Fruit fly (Drosophila melanogaster) whole organism, embryonic: ENCODE data around the gene Naxd.

Source experiments
- Asciz ChIP-seq: fragments of 200-800 bp; sonication (Bioruptor generic); optimal IDR thresholded peaks from 2 replicates; lab custom pipeline; 2017; ENCODE audit warnings: missing biosample characterization, mild to moderate bottlenecking, missing genetic modification characterization, missing genetic modification reagents
- CG10366 ChIP-seq: fragments of 200-800 bp; sonication (Bioruptor generic); IDR thresholded peaks from 2 replicates; pipeline ENCODE4 v1.3.6; 2022; ENCODE audit warnings: missing biosample characterization, missing genetic modification characterization
- CG10959 ChIP-seq: fragments of 200-800 bp; sonication (Bioruptor generic); IDR thresholded peaks from 2 replicates; pipeline ENCODE4 v1.3.6; 2022; ENCODE audit warnings: missing biosample characterization, missing genetic modification characterization
- CG10979 ChIP-seq: fragments of 200-800 bp; sonication (Bioruptor generic); optimal IDR thresholded peaks from 2 replicates; lab custom pipeline; 2018; ENCODE audit warnings: missing biosample characterization, mild to moderate bottlenecking, missing genetic modification characterization, moderate library complexity
- CG11504 ChIP-seq: fragments of 200-800 bp; sonication (Bioruptor generic); optimal IDR thresholded peaks from 3 replicates; lab custom pipeline; 2019; ENCODE audit warnings: missing biosample characterization, mild to moderate bottlenecking, missing genetic modification characterization, moderate library complexity
- CG11560 ChIP-seq: fragments of 200-800 bp; sonication (Bioruptor generic); IDR thresholded peaks from 3 replicates; pipeline ENCODE4 v1.3.6; 2022; ENCODE audit warnings: missing biosample characterization, missing genetic modification characterization
- CG11723 ChIP-seq: fragments of 200-800 bp; sonication (Bioruptor generic); optimal IDR thresholded peaks from 2 replicates; lab custom pipeline; 2017; ENCODE audit warnings: missing biosample characterization, mild to moderate bottlenecking, missing genetic modification characterization
- CG12769 ChIP-seq: fragments of 200-800 bp; sonication (Bioruptor generic); optimal IDR thresholded peaks from 2 replicates; lab custom pipeline; 2019; ENCODE audit warnings: missing biosample characterization, mild to moderate bottlenecking, missing genetic modification characterization, moderate library complexity
- CG13624 ChIP-seq: fragments of 200-800 bp; sonication (Bioruptor generic); optimal IDR thresholded peaks from 2 replicates; lab custom pipeline; 2016; ENCODE audit warnings: missing biosample characterization, missing genetic modification characterization
- CG14710 ChIP-seq: fragments of 200-800 bp; sonication (Bioruptor generic); optimal IDR thresholded peaks from 3 replicates; lab custom pipeline; 2019; ENCODE audit warnings: missing biosample characterization, mild to moderate bottlenecking, missing genetic modification characterization, moderate library complexity
- CG30403 ChIP-seq: fragments of 200-800 bp; sonication (Bioruptor generic); optimal IDR thresholded peaks from 3 replicates; lab custom pipeline; 2016; ENCODE audit warnings: missing biosample characterization, missing genetic modification characterization
- CG34224 ChIP-seq: fragments of 200-800 bp; sonication (Bioruptor generic); IDR thresholded peaks from 3 replicates; pipeline ENCODE4 v1.3.6; 2022; ENCODE audit warnings: missing biosample characterization, missing genetic modification characterization; ENCODE audit not compliant: partially characterized antibody
- CG42726 ChIP-seq: fragments of 200-800 bp; sonication (Bioruptor generic); IDR thresholded peaks from 2 replicates; pipeline ENCODE4 v1.3.6; 2022; ENCODE audit warnings: missing biosample characterization, missing genetic modification characterization; ENCODE audit not compliant: partially characterized antibody
- CG6272 ChIP-seq: fragments of 200-800 bp; sonication (Bioruptor generic); IDR thresholded peaks from 2 replicates; pipeline ENCODE4 v1.3.6; 2022; ENCODE audit warnings: missing biosample characterization, missing genetic modification characterization
- CG9609 ChIP-seq: fragments of 200-800 bp; sonication (Bioruptor generic); optimal IDR thresholded peaks from 3 replicates; lab custom pipeline; 2016; ENCODE audit warnings: missing biosample characterization, missing genetic modification characterization
- CG9727 ChIP-seq: fragments of 200-800 bp; sonication (Bioruptor generic); optimal IDR thresholded peaks from 3 replicates; lab custom pipeline; 2017; ENCODE audit warnings: missing biosample characterization, mild to moderate bottlenecking, missing genetic modification characterization
- CHES-1-like ChIP-seq: fragments of 200-800 bp; sonication (Bioruptor generic); optimal IDR thresholded peaks from 2 replicates; lab custom pipeline; 2016; ENCODE audit warnings: missing biosample characterization, missing genetic modification characterization
- D19A ChIP-seq: fragments of 200-800 bp; optimal IDR thresholded peaks from 3 replicates; lab custom pipeline; 2019; ENCODE audit warnings: missing biosample characterization, mild to moderate bottlenecking, missing genetic modification characterization, moderate library complexity
- D19B ChIP-seq: fragments of 200-800 bp; sonication (Bioruptor generic); optimal IDR thresholded peaks from 2 replicates; lab custom pipeline; 2017; ENCODE audit warnings: missing biosample characterization, mild to moderate bottlenecking, missing genetic modification characterization
- Doc2 ChIP-seq: fragments of 200-800 bp; sonication (Bioruptor generic); IDR thresholded peaks from 2 replicates; pipeline ENCODE4 v1.3.6; 2022; ENCODE audit warnings: missing biosample characterization, missing genetic modification characterization
- Ets65A ChIP-seq: fragments of 200-800 bp; sonication (Bioruptor generic); peaks from one replicate; lab custom pipeline; 2016; ENCODE audit warnings: missing biosample characterization, missing genetic modification characterization
- GATAe ChIP-seq: fragments of 200-800 bp; sonication (Bioruptor generic); conservative IDR thresholded peaks from 2 replicates; pipeline ENCODE4 v1.3.6; 2022; ENCODE audit warnings: missing biosample characterization, missing genetic modification characterization
- Hey ChIP-seq: fragments of 200-800 bp; sonication (Bioruptor generic); optimal IDR thresholded peaks from 3 replicates; lab custom pipeline; 2018; ENCODE audit warnings: missing biosample characterization, mild to moderate bottlenecking, missing genetic modification characterization
- HmgD ChIP-seq: fragments of 200-800 bp; sonication (Bioruptor generic); optimal IDR thresholded peaks from 3 replicates; lab custom pipeline; 2016; ENCODE audit warnings: missing biosample characterization, missing genetic modification characterization
- Hr51 ChIP-seq, 2 experiments: fragments of 200-800 bp; sonication (Bioruptor generic); optimal IDR thresholded peaks; 2 replicates in 1 of 2; 3 replicates in 1 of 2; lab custom pipeline; 2016 to 2018; ENCODE audit warnings: missing biosample characterization in 2 of 2, missing genetic modification characterization in 2 of 2, mild to moderate bottlenecking in 1 of 2, moderate library complexity in 1 of 2
- Mad ChIP-seq: fragments of 200-800 bp; sonication (Bioruptor generic); optimal IDR thresholded peaks from 2 replicates; lab custom pipeline; 2016; ENCODE audit warnings: missing biosample characterization, missing genetic modification characterization
- Med ChIP-seq: fragments of 200-800 bp; sonication (Bioruptor generic); peaks from one replicate; lab custom pipeline; 2016; ENCODE audit warnings: missing biosample characterization, missing genetic modification characterization, mild to moderate bottlenecking, inconsistent platforms, moderate library complexity
- NfI ChIP-seq: fragments of 200-800 bp; sonication (Bioruptor generic); optimal IDR thresholded peaks from 3 replicates; lab custom pipeline; 2018; ENCODE audit warnings: missing biosample characterization, mild to moderate bottlenecking, missing genetic modification characterization, moderate library complexity
- PHDP ChIP-seq: fragments of 200-800 bp; sonication (Bioruptor generic); optimal IDR thresholded peaks from 3 replicates; lab custom pipeline; 2018; ENCODE audit warnings: missing biosample characterization, mild to moderate bottlenecking, missing genetic modification characterization, moderate library complexity
- Sin3A ChIP-seq: fragments of >200 bp; optimal IDR thresholded peaks from 2 replicates; lab custom pipeline; 2018
- Sox102F ChIP-seq: fragments of 200-800 bp; sonication (Bioruptor generic); optimal IDR thresholded peaks from 2 replicates; lab custom pipeline; 2018; ENCODE audit warnings: missing biosample characterization, mild to moderate bottlenecking, missing genetic modification characterization, moderate library complexity
- bsh ChIP-seq, 2 experiments: fragments of 200-800 bp; sonication (Bioruptor generic); optimal IDR thresholded peaks; 2 replicates each; lab custom pipeline; 2017 to 2018; ENCODE audit warnings: mild to moderate bottlenecking in 2 of 2, missing biosample characterization in 2 of 2, missing genetic modification characterization in 2 of 2, moderate library complexity in 1 of 2
- caup ChIP-seq: fragments of 200-800 bp; sonication (Bioruptor generic); optimal IDR thresholded peaks from 3 replicates; lab custom pipeline; 2017; ENCODE audit warnings: missing biosample characterization, mild to moderate bottlenecking, missing genetic modification characterization, moderate library complexity; ENCODE audit not compliant: severe bottlenecking
- chif ChIP-seq, 2 experiments: fragments of 200-800 bp; sonication (Bioruptor generic); optimal IDR thresholded peaks; 3 replicates each; lab custom pipeline; 2016; ENCODE audit warnings: missing biosample characterization in 2 of 2, missing genetic modification characterization in 2 of 2
- dm ChIP-seq: fragments of 200-800 bp; sonication (Bioruptor generic); optimal IDR thresholded peaks from 3 replicates; lab custom pipeline; 2016; ENCODE audit warnings: missing biosample characterization, missing genetic modification characterization
- dpn ChIP-seq, 2 experiments: fragments of 200-800 bp; sonication (Bioruptor generic); optimal IDR thresholded peaks; 3 replicates each; lab custom pipeline; 2016; ENCODE audit warnings: missing biosample characterization in 2 of 2, missing genetic modification characterization in 2 of 2
- ewg ChIP-seq: fragments of 200-800 bp; sonication (Bioruptor generic); optimal IDR thresholded peaks from 3 replicates; lab custom pipeline; 2017; ENCODE audit warnings: mild to moderate bottlenecking, missing biosample characterization, missing genetic modification reagents, missing genetic modification characterization
- gem ChIP-seq: fragments of 200-800 bp; sonication (Bioruptor generic); optimal IDR thresholded peaks from 2 replicates; lab custom pipeline; 2019; ENCODE audit warnings: missing biosample characterization, mild to moderate bottlenecking, missing genetic modification characterization, moderate library complexity
- gt ChIP-seq: fragments of 200-800 bp; sonication (Bioruptor generic); IDR thresholded peaks from 2 replicates; pipeline ENCODE4 v1.3.6; 2022; ENCODE audit warnings: missing biosample characterization, missing genetic modification characterization
- lola ChIP-seq, 3 experiments: fragments of >200 bp in 2 of 3; fragments of 200-800 bp in 1 of 3; sonication (Bioruptor generic) in 1 of 3; optimal IDR thresholded peaks; 2 replicates each; lab custom pipeline; 2017 to 2019; ENCODE audit warnings: missing biosample characterization in 3 of 3, missing genetic modification characterization in 3 of 3, mild to moderate bottlenecking in 1 of 3, moderate library complexity in 1 of 3
- oc ChIP-seq: fragments of 200-800 bp; sonication (Bioruptor generic); optimal IDR thresholded peaks from 2 replicates; lab custom pipeline; 2018; ENCODE audit warnings: missing biosample characterization, mild to moderate bottlenecking, missing genetic modification characterization, moderate library complexity
- pfk ChIP-seq: fragments of 200-800 bp; sonication (Bioruptor generic); optimal IDR thresholded peaks from 2 replicates; lab custom pipeline; 2018; ENCODE audit warnings: missing biosample characterization, mild to moderate bottlenecking, missing genetic modification characterization, moderate library complexity
- pnt ChIP-seq: fragments of 200-800 bp; sonication (Bioruptor generic); optimal IDR thresholded peaks from 3 replicates; lab custom pipeline; 2016; ENCODE audit warnings: missing biosample characterization, missing genetic modification characterization
- repo ChIP-seq: fragments of 200-800 bp; sonication (Bioruptor generic); optimal IDR thresholded peaks from 2 replicates; lab custom pipeline; 2016; ENCODE audit warnings: missing biosample characterization, missing genetic modification characterization
- row ChIP-seq: fragments of 200-800 bp; sonication (Bioruptor generic); IDR thresholded peaks from 3 replicates; pipeline ENCODE4 v1.3.6; 2022; ENCODE audit warnings: missing biosample characterization, missing genetic modification characterization
- schlank ChIP-seq: fragments of 200-800 bp; sonication (Bioruptor generic); optimal IDR thresholded peaks from 2 replicates; lab custom pipeline; 2018; ENCODE audit warnings: missing biosample characterization, mild to moderate bottlenecking, missing genetic modification characterization
- vnd ChIP-seq: fragments of 200-800 bp; sonication (Bioruptor generic); IDR thresholded peaks from 3 replicates; pipeline ENCODE4 v1.3.6; 2022; ENCODE audit warnings: missing biosample characterization, missing genetic modification characterization; ENCODE audit not compliant: partially characterized antibody
- zf30C ChIP-seq: fragments of 200-800 bp; sonication (Bioruptor generic); optimal IDR thresholded peaks from 3 replicates; lab custom pipeline; 2018; ENCODE audit warnings: missing biosample characterization, mild to moderate bottlenecking, missing genetic modification characterization

Naxd gene

DNA sequence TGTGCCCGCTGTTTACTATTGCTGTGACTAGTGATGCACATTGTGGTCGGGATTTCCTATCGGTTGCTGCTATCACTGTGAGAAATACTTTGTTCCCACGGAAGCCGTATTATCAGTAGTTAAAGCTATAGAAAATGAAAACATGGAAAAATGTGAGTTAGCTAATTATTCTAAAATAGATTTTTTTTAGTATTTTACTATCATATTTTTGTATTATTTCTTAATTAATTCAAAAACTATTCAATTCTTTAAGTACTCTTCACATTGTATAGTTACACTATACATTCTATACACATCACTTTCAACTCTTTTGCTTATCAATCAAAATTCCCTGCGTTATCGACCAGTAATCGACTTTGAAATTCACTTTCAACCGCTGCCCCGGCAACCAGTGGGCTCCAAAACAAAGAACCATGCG lies at the start of gene Naxd, which contains the start of gene CG14079 (continued):
- TF ChIP-seq Asciz (GFP tag; lab: Kevin White, UChicago), result no peak
- TF ChIP-seq caup (GFP tag; lab: Kevin White, UChicago), result peak; percentile 23
- TF ChIP-seq Hey (tag; lab: Kevin White, UChicago), result no peak
- TF ChIP-seq Sox102F (GFP tag; lab: Kevin White, UChicago), result peak; percentile 73
- TF ChIP-seq CG9609, result peak; percentile 21
- TF ChIP-seq CG10959 (GFP tag; lab: Robert Waterston, UW), result no peak
- TF ChIP-seq GATAe (GFP tag; lab: Robert Waterston, UW), result no peak; the same call in 1 of the 2 replicates
- no peak for TF ChIP-seq Doc2 (GFP tag; lab: Robert Waterston, UW)
- TF ChIP-seq Sin3A, result no peak
- TF ChIP-seq row (GFP tag; lab: Robert Waterston, UW), result peak; percentile 92
- peak in 1 of 2 experiments; percentile 71 for TF ChIP-seq Hr51 (GFP tag; optimal IDR thresholded peaks at IDR 0.05; lab: Kevin White, UChicago)
- 0 out of 2 replicates have a peak, but pooled peaks have one; percentile 10 for TF ChIP-seq gt (GFP tag; lab: Robert Waterston, UW)
- peak; percentile 68 for TF ChIP-seq NfI (GFP tag; lab: Kevin White, UChicago)
- TF ChIP-seq zf30C (GFP tag; lab: Kevin White, UChicago), result peak; percentile 74
- TF ChIP-seq repo, result no peak
- peak; percentile 62; the same call in 1 of the 2 replicates for TF ChIP-seq CG10366 (GFP tag; lab: Robert Waterston, UW)
- no peak for TF ChIP-seq D19B (GFP tag; lab: Kevin White, UChicago)
- TF ChIP-seq Mad (GFP tag; lab: Kevin White, UChicago), result peak; percentile 7
- peak; percentile 24 for TF ChIP-seq CHES-1-like (GFP tag; lab: Kevin White, UChicago)
- 0 out of 3 replicates have a peak, but pooled peaks have one; percentile 31 for TF ChIP-seq CG11560
- no peak for TF ChIP-seq HmgD (GFP tag; lab: Kevin White, UChicago)
- peak; percentile 73 for TF ChIP-seq CG30403 (GFP tag; lab: Kevin White, UChicago)
- TF ChIP-seq CG11504 (tag; lab: Kevin White, UChicago), result peak; percentile 65
- no peak for TF ChIP-seq schlank (tag; lab: Kevin White, UChicago)
- TF ChIP-seq oc (tag; lab: Kevin White, UChicago), result peak; percentile 29
- no peak for TF ChIP-seq dm

DNA sequence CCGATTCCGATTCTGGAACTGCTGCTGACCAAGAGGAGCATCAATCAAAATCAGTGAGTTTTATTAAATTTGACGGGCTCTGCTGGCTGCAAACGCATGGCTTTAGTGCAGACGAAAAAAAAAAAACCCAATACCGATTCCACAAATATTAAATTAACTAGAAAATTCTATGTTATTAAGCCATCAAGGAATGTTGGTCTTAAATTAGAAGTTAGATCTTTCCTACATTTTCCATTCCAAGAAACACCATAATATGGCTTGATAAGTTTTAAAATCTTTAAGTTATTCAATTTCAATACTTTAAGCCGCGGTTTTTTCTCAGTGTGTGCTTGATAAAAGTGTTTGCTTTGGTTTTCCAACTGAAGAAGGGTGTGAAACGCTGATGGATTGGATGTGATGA lies 49.7 kb upstream of the Naxd start:
- TF ChIP-seq D19A (peak; percentile 3), CG6272 (GFP tag; lab: Robert Waterston, UW) (no peak), gem (tag; lab: Kevin White, UChicago) (peak; percentile 40), CG9727 (GFP tag; lab: Kevin White, UChicago) (no peak), CG13624 (no peak), CG12769 (tag; lab: Kevin White, UChicago) (no peak), gt (GFP tag; lab: Robert Waterston, UW) (no peak), Ets65A (no peak), CG34224 (GFP tag; lab: Robert Waterston, UW) (no peak), pfk (GFP tag; lab: Kevin White, UChicago) (no peak), chif (GFP tag; optimal IDR thresholded peaks at IDR 0.05; lab: Kevin White, UChicago) (peak in 1 of 2 experiments; percentile 19), lola (GFP tag; optimal IDR thresholded peaks at IDR 0.05; lab: Kevin White, UChicago) (peak in 1 of 3 experiments; percentile 6), PHDP (tag; lab: Kevin White, UChicago) (no peak), Hr51 (GFP tag; optimal IDR thresholded peaks at IDR 0.05; lab: Kevin White, UChicago) (peak in 1 of 2 experiments; percentile 8), CG42726 (no peak), ewg (GFP tag; lab: Kevin White, UChicago) (no peak), CG14710 (peak; percentile 19), CG30403 (GFP tag; lab: Kevin White, UChicago) (peak; percentile 2), vnd (GFP tag; lab: Robert Waterston, UW) (no peak), bsh (GFP tag; optimal IDR thresholded peaks at IDR 0.05; lab: Kevin White, UChicago) (peak in 1 of 2 experiments; percentile 18), pnt (GFP tag; lab: Kevin White, UChicago) (no peak), dpn (GFP tag; optimal IDR thresholded peaks at IDR 0.05; lab: Kevin White, UChicago) (no peak), CG11723 (GFP tag; lab: Kevin White, UChicago) (no peak), Med (GFP tag; lab: Kevin White, UChicago) (peak; percentile 49), zf30C (GFP tag; lab: Kevin White, UChicago) (peak; percentile 43), CG10979 (peak; percentile 35), row (GFP tag; lab: Robert Waterston, UW) (peak; percentile 23; the same call in 1 of the 3 replicates)
